Fruit fly (Drosophila melanogaster) whole organism, embryonic: ENCODE measurements around the gene CG31636.

Source experiments
- ATbp ChIP-seq: fragments of 200-800 bp; sonication (Bioruptor generic); optimal IDR thresholded peaks from 2 replicates; lab custom pipeline; 2017; ENCODE audit warnings: missing biosample characterization, mild to moderate bottlenecking, missing genetic modification characterization, missing genetic modification reagents
- Abd-B ChIP-seq: fragments of 200-800 bp; sonication (Bioruptor generic); optimal IDR thresholded peaks from 2 replicates; lab custom pipeline; 2018; ENCODE audit warnings: missing biosample characterization, mild to moderate bottlenecking, missing genetic modification characterization, moderate library complexity
- Atf3 ChIP-seq: fragments of 200-800 bp; sonication (Bioruptor generic); optimal IDR thresholded peaks from 3 replicates; lab custom pipeline; 2016; ENCODE audit warnings: missing biosample characterization, missing genetic modification characterization
- Atf6 ChIP-seq: fragments of 200-800 bp; sonication (Bioruptor generic); IDR thresholded peaks from 2 replicates; pipeline ENCODE4 v1.3.6; 2022; ENCODE audit warnings: missing biosample characterization, missing genetic modification characterization
- CG11696 ChIP-seq: fragments of 200-800 bp; sonication (Bioruptor generic); IDR thresholded peaks from 2 replicates; pipeline ENCODE4 v1.3.6; 2022; ENCODE audit warnings: missing biosample characterization, missing genetic modification characterization
- CG12104 ChIP-seq: fragments of 200-800 bp; sonication (Bioruptor generic); optimal IDR thresholded peaks from 3 replicates; lab custom pipeline; 2016; ENCODE audit warnings: missing biosample characterization, missing genetic modification characterization
- CG12236 ChIP-seq: fragments of 200-800 bp; sonication (Bioruptor generic); optimal IDR thresholded peaks from 2 replicates; lab custom pipeline; 2016; ENCODE audit warnings: missing biosample characterization, missing genetic modification characterization
- CG1233 ChIP-seq: fragments of 200-800 bp; sonication (Bioruptor generic); optimal IDR thresholded peaks from 4 replicates; lab custom pipeline; 2018; ENCODE audit warnings: missing biosample characterization, mild to moderate bottlenecking, missing genetic modification characterization
- CG12391 ChIP-seq: fragments of 200-800 bp; sonication (Bioruptor generic); optimal IDR thresholded peaks from 3 replicates; lab custom pipeline; 2018; ENCODE audit warnings: missing biosample characterization, mild to moderate bottlenecking, missing genetic modification characterization, moderate library complexity
- CG13287 ChIP-seq: fragments of 200-800 bp; sonication (Bioruptor generic); IDR thresholded peaks from 2 replicates; pipeline ENCODE4 v1.3.6; 2022; ENCODE audit warnings: missing biosample characterization, missing genetic modification characterization; ENCODE audit not compliant: partially characterized antibody
- CG13624 ChIP-seq: fragments of 200-800 bp; sonication (Bioruptor generic); optimal IDR thresholded peaks from 2 replicates; lab custom pipeline; 2016; ENCODE audit warnings: missing biosample characterization, missing genetic modification characterization
- CG15479 ChIP-seq: fragments of 200-800 bp; sonication (Bioruptor generic); optimal IDR thresholded peaks from 3 replicates; lab custom pipeline; 2019; ENCODE audit warnings: missing biosample characterization, mild to moderate bottlenecking, missing genetic modification characterization, moderate library complexity
- CG17912 ChIP-seq: fragments of 200-800 bp; sonication (Bioruptor generic); optimal IDR thresholded peaks from 2 replicates; lab custom pipeline; 2018; ENCODE audit warnings: missing biosample characterization, mild to moderate bottlenecking, missing genetic modification characterization
- CG18262 ChIP-seq: fragments of 200-800 bp; optimal IDR thresholded peaks from 3 replicates; lab custom pipeline; 2019; ENCODE audit warnings: missing biosample characterization, mild to moderate bottlenecking, missing genetic modification characterization, moderate library complexity
- CG32772 ChIP-seq: fragments of 200-800 bp; sonication (Bioruptor generic); IDR thresholded peaks from 2 replicates; pipeline ENCODE4 v1.3.6; 2022; ENCODE audit warnings: missing biosample characterization, missing genetic modification characterization
- CG33557 ChIP-seq: fragments of 200-800 bp; sonication (Bioruptor generic); optimal IDR thresholded peaks from 2 replicates; lab custom pipeline; 2019; ENCODE audit warnings: missing biosample characterization, mild to moderate bottlenecking, missing genetic modification characterization, moderate library complexity
- CG3995 ChIP-seq: fragments of 200-800 bp; sonication (Bioruptor generic); optimal IDR thresholded peaks from 3 replicates; lab custom pipeline; 2016; ENCODE audit warnings: missing biosample characterization, missing genetic modification characterization
- CG4424 ChIP-seq: fragments of 200-800 bp; sonication (Bioruptor generic); optimal IDR thresholded peaks from 3 replicates; lab custom pipeline; 2016; ENCODE audit warnings: missing biosample characterization, missing genetic modification characterization
- CG4730 ChIP-seq: fragments of 200-800 bp; sonication (Bioruptor generic); IDR thresholded peaks from 2 replicates; pipeline ENCODE4 v1.3.6; 2022; ENCODE audit warnings: missing biosample characterization, missing genetic modification characterization
- CG5180 ChIP-seq: fragments of 200-800 bp; sonication (Bioruptor generic); optimal IDR thresholded peaks from 3 replicates; lab custom pipeline; 2017; ENCODE audit warnings: missing biosample characterization, missing genetic modification characterization, mild to moderate bottlenecking, moderate library complexity, missing genetic modification reagents
- CG6272 ChIP-seq: fragments of 200-800 bp; sonication (Bioruptor generic); IDR thresholded peaks from 2 replicates; pipeline ENCODE4 v1.3.6; 2022; ENCODE audit warnings: missing biosample characterization, missing genetic modification characterization
- CG6689 ChIP-seq: fragments of 200-800 bp; sonication (Bioruptor generic); IDR thresholded peaks from 2 replicates; pipeline ENCODE4 v1.3.6; 2022; ENCODE audit warnings: missing biosample characterization, missing genetic modification characterization
- CG7928 ChIP-seq: fragments of 200-800 bp; sonication (Bioruptor generic); optimal IDR thresholded peaks from 2 replicates; lab custom pipeline; 2017; ENCODE audit warnings: missing biosample characterization, mild to moderate bottlenecking, missing genetic modification characterization
- CG8281 ChIP-seq: fragments of 200-800 bp; sonication (Bioruptor generic); optimal IDR thresholded peaks from 2 replicates; lab custom pipeline; 2018; ENCODE audit warnings: missing biosample characterization, mild to moderate bottlenecking, missing genetic modification characterization, moderate library complexity
- CoRest ChIP-seq: fragments of 200-800 bp; sonication (Bioruptor generic); optimal IDR thresholded peaks from 3 replicates; lab custom pipeline; 2018; ENCODE audit warnings: missing biosample characterization, mild to moderate bottlenecking, missing genetic modification characterization, moderate library complexity
- D19A ChIP-seq: fragments of 200-800 bp; optimal IDR thresholded peaks from 3 replicates; lab custom pipeline; 2019; ENCODE audit warnings: missing biosample characterization, mild to moderate bottlenecking, missing genetic modification characterization, moderate library complexity
- Dbx ChIP-seq: fragments of 200-800 bp; sonication (Bioruptor generic); IDR thresholded peaks from 3 replicates; pipeline ENCODE4 v1.3.6; 2022; ENCODE audit warnings: missing biosample characterization, missing genetic modification characterization
- Dip2 ChIP-seq: fragments of 200-800 bp; sonication (Bioruptor generic); IDR thresholded peaks from 2 replicates; pipeline ENCODE4 v1.3.6; 2022; ENCODE audit warnings: missing biosample characterization, missing genetic modification characterization
- HLH4C ChIP-seq: fragments of 200-800 bp; sonication (Bioruptor generic); IDR thresholded peaks from 3 replicates; pipeline ENCODE4 v1.3.6; 2022; ENCODE audit warnings: missing biosample characterization, missing genetic modification characterization; ENCODE audit not compliant: partially characterized antibody
- NC2α ChIP-seq: fragments of 200-800 bp; sonication (Bioruptor generic); optimal IDR thresholded peaks from 2 replicates; lab custom pipeline; 2016; ENCODE audit warnings: missing biosample characterization, missing genetic modification characterization
- Pdp1 ChIP-seq, 2 experiments: fragments of 200-800 bp; sonication (Bioruptor generic); optimal IDR thresholded peaks; 3 replicates each; lab custom pipeline; 2016; ENCODE audit warnings: missing biosample characterization in 2 of 2, missing genetic modification characterization in 2 of 2, mild to moderate bottlenecking in 1 of 2, moderate library complexity in 1 of 2
- Poxn ChIP-seq: fragments of 200-800 bp; sonication (Bioruptor generic); IDR thresholded peaks from 2 replicates; pipeline ENCODE4 v1.3.6; 2022; ENCODE audit warnings: missing biosample characterization, missing genetic modification characterization
- Rx ChIP-seq: fragments of 200-800 bp; sonication (Bioruptor generic); IDR thresholded peaks from 2 replicates; pipeline ENCODE4 v1.3.6; 2022; ENCODE audit warnings: missing biosample characterization, missing genetic modification characterization
- Six4 ChIP-seq: fragments of 200-800 bp; sonication (Bioruptor generic); optimal IDR thresholded peaks from 2 replicates; lab custom pipeline; 2016; ENCODE audit warnings: missing biosample characterization, missing genetic modification characterization
- bigmax ChIP-seq: fragments of 200-800 bp; sonication (Bioruptor generic); optimal IDR thresholded peaks from 2 replicates; lab custom pipeline; 2018; ENCODE audit warnings: missing biosample characterization, mild to moderate bottlenecking, missing genetic modification characterization
- dmrt11E ChIP-seq: fragments of 200-800 bp; sonication (Bioruptor generic); optimal IDR thresholded peaks from 3 replicates; lab custom pipeline; 2018; ENCODE audit warnings: missing biosample characterization, mild to moderate bottlenecking, missing genetic modification characterization, moderate library complexity
- esg ChIP-seq: fragments of 200-800 bp; sonication (Bioruptor generic); conservative IDR thresholded peaks from 2 replicates; pipeline ENCODE4 v1.3.6; 2022; ENCODE audit warnings: missing biosample characterization, missing genetic modification characterization
- exex ChIP-seq: fragments of 200-800 bp; sonication (Bioruptor generic); optimal IDR thresholded peaks from 4 replicates; lab custom pipeline; 2018; ENCODE audit warnings: missing biosample characterization, mild to moderate bottlenecking, missing genetic modification characterization, moderate library complexity
- lov ChIP-seq, 2 experiments: fragments of 200-800 bp in 1 of 2; fragments of >200 bp in 1 of 2; sonication (Bioruptor generic) in 1 of 2; IDR thresholded peaks in 1 of 2; optimal IDR thresholded peaks in 1 of 2; 2 replicates in 1 of 2; 3 replicates in 1 of 2; pipeline versions ENCODE4 v1.3.6 to Lab custom; 2017 to 2022; ENCODE audit warnings: missing biosample characterization in 1 of 2, missing genetic modification characterization in 1 of 2
- pan ChIP-seq, 4 experiments: fragments of >200 bp in 3 of 4; fragments of 200-800 bp in 1 of 4; sonication (Bioruptor generic) in 1 of 4; optimal IDR thresholded peaks in 3 of 4; IDR thresholded peaks in 1 of 4; 2 replicates each; pipeline versions ENCODE4 v1.3.6 to Lab custom; 2017 to 2022; ENCODE audit warnings: missing biosample characterization in 2 of 4, missing genetic modification characterization in 2 of 4, mixed read lengths in 1 of 4
- ro ChIP-seq: fragments of 200-800 bp; sonication (Bioruptor generic); IDR thresholded peaks from 2 replicates; pipeline ENCODE4 v1.3.6; 2022; ENCODE audit warnings: missing biosample characterization, missing genetic modification characterization
- shn ChIP-seq: fragments of 200-800 bp; sonication (Bioruptor generic); optimal IDR thresholded peaks from 3 replicates; lab custom pipeline; 2016; ENCODE audit warnings: missing biosample characterization, missing genetic modification characterization
- sob ChIP-seq: fragments of 200-800 bp; sonication (Bioruptor generic); IDR thresholded peaks from 2 replicates; pipeline ENCODE4 v1.3.6; 2022; ENCODE audit warnings: missing biosample characterization, missing genetic modification characterization
- sug ChIP-seq: fragments of 200-800 bp; optimal IDR thresholded peaks from 2 replicates; lab custom pipeline; 2019; ENCODE audit warnings: missing biosample characterization, mild to moderate bottlenecking, missing genetic modification characterization, moderate library complexity
- tll ChIP-seq, 2 experiments: fragments of 200-800 bp in 1 of 2; fragments of >200 bp in 1 of 2; sonication (Bioruptor generic) in 1 of 2; optimal IDR thresholded peaks; 2 replicates each; lab custom pipeline; 2017 to 2019; ENCODE audit warnings: missing biosample characterization in 2 of 2, missing genetic modification characterization in 2 of 2, mild to moderate bottlenecking in 1 of 2, moderate library complexity in 1 of 2
- zen ChIP-seq: fragments of 200-800 bp; sonication (Bioruptor generic); optimal IDR thresholded peaks from 3 replicates; lab custom pipeline; 2018; ENCODE audit warnings: missing biosample characterization, mild to moderate bottlenecking, missing genetic modification characterization, moderate library complexity
- zfh1 ChIP-seq: fragments of 200-800 bp; sonication (Bioruptor generic); IDR thresholded peaks from 3 replicates; pipeline ENCODE4 v1.3.6; 2022; ENCODE audit warnings: missing biosample characterization, missing genetic modification characterization

CG31636 gene

dm6 chr2L:6610683-6611373 is 47.1 kb downstream of the CG31636 start, which contains the start of gene CG11050 (continued):
- TF ChIP-seq esg (peak; percentile 35; the same call in 1 of the 2 replicates), CG1233 (GFP tag; lab: Kevin White, UChicago) (peak; percentile 23), HLH4C (GFP tag; lab: Robert Waterston, UW) (no peak; the same call in 2 of the 3 replicates), Poxn (GFP tag; lab: Robert Waterston, UW) (no peak), CG13287 (peak; percentile 81), CG5180 (GFP tag; lab: Kevin White, UChicago) (no peak), sug (tag; lab: Kevin White, UChicago) (peak; percentile 70), CG6272 (GFP tag; lab: Robert Waterston, UW) (peak; percentile 52; the same call in 1 of the 2 replicates), CG32772 (GFP tag; lab: Robert Waterston, UW) (peak; percentile 46; the same call in 1 of the 2 replicates), CG6689 (GFP tag; lab: Robert Waterston, UW) (peak; percentile 55), ro (GFP tag; lab: Robert Waterston, UW) (no peak), CG4730 (peak; percentile 56; the same call in 1 of the 2 replicates), Dbx (GFP tag; lab: Robert Waterston, UW) (peak; percentile 88), NC2α (peak; percentile 56), CG15479 (GFP tag; lab: Kevin White, UChicago) (peak; percentile 91), ATbp (peak; percentile 61), CG3995 (GFP tag; lab: Kevin White, UChicago) (peak; percentile 21), Dip2 (GFP tag; lab: Robert Waterston, UW) (no peak), CG18262 (tag; lab: Kevin White, UChicago) (peak; percentile 69), zen (tag; lab: Kevin White, UChicago) (peak; percentile 92), Pdp1 (GFP tag; optimal IDR thresholded peaks at IDR 0.05; lab: Kevin White, UChicago) (peak; percentile 74 to 93), dmrt11E (tag; lab: Kevin White, UChicago) (peak; percentile 35), CoRest (tag; lab: Kevin White, UChicago) (peak; percentile 78), shn (peak; percentile 89), Atf3 (peak; percentile 97), CG12236 (GFP tag; lab: Kevin White, UChicago) (peak; percentile 62), zfh1 (GFP tag; lab: Robert Waterston, UW) (peak; percentile 83), bigmax (GFP tag; lab: Kevin White, UChicago) (peak; percentile 37), CG13624 (GFP tag; lab: Kevin White, UChicago) (peak; percentile 92), tll (GFP tag; optimal IDR thresholded peaks at IDR 0.05; lab: Kevin White, UChicago) (peak in 1 of 2 experiments; percentile 72), CG33557 (peak; percentile 32), Rx (GFP tag; lab: Robert Waterston, UW) (peak; percentile 56), CG17912 (GFP tag; lab: Kevin White, UChicago) (peak; percentile 57), Abd-B (GFP tag; lab: Kevin White, UChicago) (no peak), lov (optimal IDR thresholded peaks at IDR 0.05; lab: Kevin White, UChicago) (peak; percentile 76), lov (GFP tag; IDR thresholded peaks at IDR 0.05; lab: Robert Waterston, UW) (peak; percentile 77; the same call in 2 of the 3 replicates), Six4 (GFP tag; lab: Kevin White, UChicago) (peak; percentile 62), CG4424 (GFP tag; lab: Kevin White, UChicago) (peak; percentile 80), D19A (tag; lab: Kevin White, UChicago) (peak; percentile 60), Atf6 (peak; percentile 82), CG12104 (no peak), CG7928 (GFP tag; lab: Kevin White, UChicago) (peak; percentile 99), CG12391 (tag; lab: Kevin White, UChicago) (peak; percentile 81), exex (tag; lab: Kevin White, UChicago) (peak; percentile 39), CG11696 (peak; percentile 61; the same call in 1 of the 2 replicates), CG8281 (tag; lab: Kevin White, UChicago) (no peak), sob (GFP tag; lab: Robert Waterston, UW) (peak; percentile 86), pan (optimal IDR thresholded peaks at IDR 0.05; lab: Kevin White, UChicago) (no peak), pan (GFP tag; optimal IDR thresholded peaks at IDR 0.05 in 1 of 2, IDR thresholded peaks at IDR 0.05 in 1 of 2) (peak in 1 of 2 experiments; percentile 83)
